Fruit fly (Drosophila melanogaster): ENCODE data around the gene ABCB7.
A peak's percentile ranks its signal among the peaks of the same experiment; 100 is the strongest.

DNA sequence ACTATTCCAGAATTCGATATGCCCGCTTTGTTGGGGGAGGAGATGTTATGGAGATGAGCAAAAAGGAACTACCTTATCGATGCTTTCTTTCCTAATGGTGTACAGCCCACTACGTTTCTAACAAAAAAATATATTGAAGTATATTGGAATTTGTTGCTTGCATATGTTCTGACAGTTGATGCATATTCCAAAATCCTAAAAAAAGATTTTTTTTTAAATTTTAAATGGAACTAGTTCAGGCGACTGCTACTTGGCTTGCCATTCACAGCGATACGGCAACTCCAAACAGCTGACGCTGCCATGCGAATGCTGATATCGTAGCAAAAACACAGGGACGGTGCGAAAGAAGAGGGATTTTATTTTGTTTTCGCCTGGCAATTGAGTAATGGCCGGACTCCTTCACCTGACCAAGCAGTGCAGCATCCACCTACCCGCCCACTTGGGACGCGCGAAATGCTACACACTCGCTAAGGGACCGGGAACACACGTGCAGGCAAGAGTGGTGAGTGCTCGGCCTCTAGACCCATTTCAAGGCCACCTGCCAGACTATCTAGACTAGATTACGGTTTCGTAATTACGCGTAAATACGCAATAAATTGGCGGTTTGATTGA is at the start of gene ABCB7, which contains the start of the genes CG13926 and CG33230:
- TF ChIP-seq CG10348 (GFP tag; IDR thresholded peaks at IDR 0.05) (no peak), CG15710 (tag; optimal IDR thresholded peaks at IDR 0.05) (peak; percentile 6), gl (tag; optimal IDR thresholded peaks at IDR 0.05) (no peak), CG8301 (tag; optimal IDR thresholded peaks at IDR 0.05) (no peak), CG14655 (GFP tag; optimal IDR thresholded peaks at IDR 0.05) (no peak), CG8159 (tag; optimal IDR thresholded peaks at IDR 0.05) (peak; percentile 23), Pif1A (GFP tag; optimal IDR thresholded peaks at IDR 0.05) (no peak), Snoo (tag; optimal IDR thresholded peaks at IDR 0.05) (no peak)

Measured in whole organism, pupa.